Worm (Caenorhabditis elegans) whole organism, L2 larva: ENCODE measurements around the gene fkb-1.
A peak's percentile ranks its signal among the peaks of the same experiment; 100 is the strongest.

ENCODE experiments used
- C34F6.9 ChIP-seq: fragments of 150-350 bp; optimal IDR thresholded peaks from 2 replicates; lab custom pipeline; 2014; ENCODE audit warnings: missing biosample characterization, missing genetic modification characterization
- F13H6.1 ChIP-seq: sonication (generic microtip); optimal IDR thresholded peaks from 2 replicates; lab custom pipeline; 2016; ENCODE audit warnings: missing genetic modification characterization, missing compliant biosample characterization
- R02D3.7 ChIP-seq: fragments of 150-350 bp; optimal IDR thresholded peaks from 2 replicates; lab custom pipeline; 2014; ENCODE audit warnings: missing biosample characterization, missing genetic modification characterization
- Y55F3AM.14 ChIP-seq: fragments of 200-800 bp; sonication (Bioruptor generic); optimal IDR thresholded peaks from 2 replicates; lab custom pipeline; 2018; ENCODE audit warnings: mild to moderate bottlenecking, missing genetic modification characterization, missing compliant biosample characterization
- alr-1 ChIP-seq: fragments of 150-350 bp; optimal IDR thresholded peaks from 2 replicates; lab custom pipeline; 2014; ENCODE audit warnings: missing biosample characterization, missing genetic modification characterization
- aly-2 ChIP-seq: fragments of 150-350 bp; optimal IDR thresholded peaks from 2 replicates; lab custom pipeline; 2014; ENCODE audit warnings: missing biosample characterization, missing genetic modification characterization
- ama-1 ChIP-seq: fragments of 150-350 bp; optimal IDR thresholded peaks from 2 replicates; lab custom pipeline; 2018; ENCODE audit warnings: inconsistent platforms
- blmp-1 ChIP-seq: sonication (generic microtip); optimal IDR thresholded peaks from 2 replicates; lab custom pipeline; 2017; ENCODE audit warnings: missing genetic modification characterization, mild to moderate bottlenecking, missing compliant biosample characterization, antibody characterized with exemption, moderate library complexity; ENCODE audit not compliant: insufficient read depth
- ceh-16 ChIP-seq: fragments of 150-350 bp; optimal IDR thresholded peaks from 2 replicates; lab custom pipeline; 2014; ENCODE audit warnings: missing biosample characterization, missing genetic modification characterization
- ceh-82 ChIP-seq: fragments of 150-350 bp; optimal IDR thresholded peaks from 2 replicates; lab custom pipeline; 2014; ENCODE audit warnings: missing biosample characterization, missing genetic modification characterization
- crh-2 ChIP-seq: sonication (generic microtip); optimal IDR thresholded peaks from 2 replicates; lab custom pipeline; 2017; ENCODE audit warnings: missing biosample characterization, missing genetic modification characterization
- dmd-4 ChIP-seq: sonication (generic microtip); optimal IDR thresholded peaks from 2 replicates; lab custom pipeline; 2017; ENCODE audit warnings: missing biosample characterization, missing genetic modification characterization
- egl-27 ChIP-seq: sonication (generic microtip); optimal IDR thresholded peaks from 3 replicates; lab custom pipeline; 2017; ENCODE audit warnings: missing biosample characterization, missing genetic modification reagents, missing genetic modification characterization
- elt-3 ChIP-seq: sonication (generic microtip); optimal IDR thresholded peaks from 2 replicates; lab custom pipeline; 2017; ENCODE audit warnings: missing biosample characterization, missing genetic modification characterization
- fos-1 ChIP-seq: fragments of 150-350 bp; optimal IDR thresholded peaks from 2 replicates; lab custom pipeline; 2014; ENCODE audit warnings: missing biosample characterization, missing genetic modification characterization
- gmeb-1 ChIP-seq: fragments of 150-350 bp; optimal IDR thresholded peaks from 2 replicates; lab custom pipeline; 2014; ENCODE audit warnings: missing biosample characterization, missing genetic modification characterization
- lin-11 ChIP-seq: fragments of 150-350 bp; sonication (generic microtip); optimal IDR thresholded peaks from 2 replicates; lab custom pipeline; 2014; ENCODE audit warnings: missing biosample characterization, missing genetic modification characterization, inconsistent platforms, mixed read lengths
- lin-13 ChIP-seq: fragments of 150-350 bp; optimal IDR thresholded peaks from 2 replicates; lab custom pipeline; 2014; ENCODE audit warnings: missing biosample characterization, missing genetic modification reagents, missing genetic modification characterization
- lin-39 ChIP-seq: fragments of 150-350 bp; optimal IDR thresholded peaks from 2 replicates; lab custom pipeline; 2014; ENCODE audit warnings: missing biosample characterization, missing genetic modification reagents, missing genetic modification characterization
- lsy-2 ChIP-seq, 2 experiments: fragments of 150-350 bp in 1 of 2; sonication (generic microtip) in 1 of 2; optimal IDR thresholded peaks; 2 replicates each; lab custom pipeline; 2014 to 2017; ENCODE audit warnings: missing biosample characterization in 2 of 2, missing genetic modification characterization in 2 of 2
- mab-5 ChIP-seq: fragments of 150-350 bp; optimal IDR thresholded peaks from 2 replicates; lab custom pipeline; 2014; ENCODE audit warnings: missing biosample characterization, missing genetic modification characterization
- mbf-1 ChIP-seq: sonication (generic microtip); optimal IDR thresholded peaks from 2 replicates; lab custom pipeline; 2017; ENCODE audit warnings: missing biosample characterization, missing genetic modification characterization
- mdl-1 ChIP-seq, 2 experiments: fragments of 150-350 bp in 1 of 2; sonication (generic microtip) in 1 of 2; optimal IDR thresholded peaks; 2 replicates each; lab custom pipeline; 2017; ENCODE audit warnings: missing biosample characterization in 2 of 2, missing genetic modification characterization in 2 of 2
- nhr-10 ChIP-seq: sonication (generic microtip); optimal IDR thresholded peaks from 2 replicates; lab custom pipeline; 2017; ENCODE audit warnings: missing biosample characterization, missing genetic modification characterization
- nhr-11 ChIP-seq: fragments of 150-350 bp; optimal IDR thresholded peaks from 2 replicates; lab custom pipeline; 2014; ENCODE audit warnings: missing biosample characterization, missing genetic modification characterization
- nhr-12 ChIP-seq: fragments of 150-350 bp; optimal IDR thresholded peaks from 2 replicates; lab custom pipeline; 2014; ENCODE audit warnings: missing biosample characterization, missing genetic modification characterization
- nhr-129 ChIP-seq: fragments of 150-350 bp; optimal IDR thresholded peaks from 2 replicates; lab custom pipeline; 2014; ENCODE audit warnings: missing biosample characterization, missing genetic modification characterization
- nhr-21 ChIP-seq: fragments of 150-350 bp; optimal IDR thresholded peaks from 2 replicates; lab custom pipeline; 2014; ENCODE audit warnings: missing biosample characterization, missing genetic modification characterization
- nhr-237 ChIP-seq: fragments of 150-350 bp; optimal IDR thresholded peaks from 2 replicates; lab custom pipeline; 2014; ENCODE audit warnings: missing biosample characterization, missing genetic modification characterization
- nhr-25 ChIP-seq: fragments of 150-350 bp; sonication (generic microtip); optimal IDR thresholded peaks from 3 replicates; lab custom pipeline; 2014; ENCODE audit warnings: missing biosample characterization, missing genetic modification characterization
- nhr-6 ChIP-seq: fragments of 150-350 bp; optimal IDR thresholded peaks from 2 replicates; lab custom pipeline; 2014; ENCODE audit warnings: missing biosample characterization, missing genetic modification characterization
- nhr-77 ChIP-seq: fragments of 150-350 bp; optimal IDR thresholded peaks from 2 replicates; lab custom pipeline; 2014; ENCODE audit warnings: missing biosample characterization, missing genetic modification characterization
- peb-1 ChIP-seq: fragments of 150-350 bp; optimal IDR thresholded peaks from 2 replicates; lab custom pipeline; 2014; ENCODE audit warnings: missing biosample characterization, missing genetic modification characterization
- sem-4 ChIP-seq: fragments of 150-350 bp; optimal IDR thresholded peaks from 2 replicates; lab custom pipeline; 2014; ENCODE audit warnings: missing biosample characterization, missing genetic modification reagents, missing genetic modification characterization
- sma-3 ChIP-seq: sonication (generic microtip); optimal IDR thresholded peaks from 2 replicates; lab custom pipeline; 2016; ENCODE audit warnings: missing genetic modification reagents, missing genetic modification characterization, missing compliant biosample characterization
- sma-9 ChIP-seq, 2 experiments: fragments of 150-350 bp in 1 of 2; sonication (generic microtip) in 1 of 2; optimal IDR thresholded peaks; 2 replicates each; lab custom pipeline; 2014 to 2016; ENCODE audit warnings: missing genetic modification characterization in 2 of 2, mild to moderate bottlenecking in 1 of 2, missing biosample characterization in 1 of 2, missing compliant biosample characterization in 1 of 2, missing genetic modification reagents in 1 of 2, moderate library complexity in 1 of 2
- snpc-4 ChIP-seq: fragments of 150-350 bp; optimal IDR thresholded peaks from 2 replicates; lab custom pipeline; 2014; ENCODE audit warnings: missing biosample characterization, missing genetic modification characterization
- unc-39 ChIP-seq: fragments of 150-350 bp; optimal IDR thresholded peaks from 2 replicates; lab custom pipeline; 2014; ENCODE audit warnings: missing biosample characterization, missing genetic modification characterization
- unc-55 ChIP-seq: fragments of 150-350 bp; sonication (generic microtip); optimal IDR thresholded peaks from 3 replicates; lab custom pipeline; 2014; ENCODE audit warnings: missing biosample characterization, missing genetic modification reagents, missing genetic modification characterization
- unc-62 ChIP-seq: fragments of 150-350 bp; optimal IDR thresholded peaks from 2 replicates; lab custom pipeline; 2014; ENCODE audit warnings: missing biosample characterization, missing genetic modification reagents, missing genetic modification characterization
- zag-1 ChIP-seq: fragments of 150-350 bp; optimal IDR thresholded peaks from 2 replicates; lab custom pipeline; 2014; ENCODE audit warnings: missing biosample characterization, missing genetic modification characterization
- ztf-1 ChIP-seq: fragments of 200-800 bp; sonication (Bioruptor generic); conservative IDR thresholded peaks from 2 replicates; pipeline ENCODE4 v1.3.6; 2022; ENCODE audit warnings: missing genetic modification characterization, missing compliant biosample characterization
- ztf-11 ChIP-seq: sonication (generic microtip); optimal IDR thresholded peaks from 2 replicates; lab custom pipeline; 2017; ENCODE audit warnings: missing biosample characterization, missing genetic modification characterization
- ztf-4 ChIP-seq: fragments of 150-350 bp; optimal IDR thresholded peaks from 2 replicates; lab custom pipeline; 2014; ENCODE audit warnings: missing biosample characterization, missing genetic modification characterization

Gene fkb-1

DNA sequence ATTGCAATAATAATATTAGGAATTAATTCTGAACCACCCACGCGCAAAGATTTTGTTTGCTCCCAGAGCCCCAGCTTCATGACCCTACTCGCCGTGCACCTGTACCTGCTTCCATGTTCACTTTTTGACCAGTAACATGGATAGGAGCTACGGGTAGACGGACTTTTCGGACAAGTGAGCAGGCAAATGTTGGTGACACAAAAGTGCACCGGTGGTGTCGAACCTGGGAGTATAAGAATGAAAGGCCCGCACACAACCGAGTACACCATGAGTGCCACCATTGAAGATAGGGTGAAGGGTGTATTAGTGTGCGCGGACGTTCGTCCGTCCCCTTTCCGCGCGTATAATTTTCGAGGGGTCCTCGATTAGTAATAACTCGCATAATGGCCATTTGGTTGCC, 10.4 kb upstream of the fkb-1 start:
- TF ChIP-seq nhr-237 (tag; lab: Kevin White, UChicago) (no peak), ztf-4 (tag; lab: Kevin White, UChicago) (no peak), nhr-12 (tag; lab: Kevin White, UChicago) (no peak), nhr-77 (tag; lab: Kevin White, UChicago) (no peak), nhr-6 (tag; lab: Kevin White, UChicago) (no peak), snpc-4 (tag; lab: Kevin White, UChicago) (no peak), ztf-11 (no peak), nhr-129 (tag; lab: Kevin White, UChicago) (no peak), nhr-25 (tag; lab: Kevin White, UChicago) (no peak), ceh-82 (tag; lab: Kevin White, UChicago) (no peak), sem-4 (tag; lab: Kevin White, UChicago) (no peak), blmp-1 (no peak), F13H6.1 (tag; lab: Kevin White, UChicago) (no peak), lin-39 (tag; lab: Kevin White, UChicago) (no peak), mbf-1 (tag; lab: Kevin White, UChicago) (no peak), aly-2 (tag; lab: Kevin White, UChicago) (no peak), Y55F3AM.14 (GFP tag; lab: Kevin White, UChicago) (peak; percentile 71), nhr-11 (no peak), fos-1 (no peak), nhr-10 (no peak), ama-1 (no peak), mab-5 (tag; lab: Kevin White, UChicago) (no peak), alr-1 (tag; lab: Kevin White, UChicago) (no peak), ztf-1 (GFP tag; lab: Robert Waterston, UW) (0 out of 2 replicates have a peak, but pooled peaks have one; percentile 28), sma-3 (GFP tag; lab: Kevin White, UChicago) (no peak), egl-27 (tag; lab: Kevin White, UChicago) (no peak), lin-13 (GFP tag; lab: Kevin White, UChicago) (no peak), dmd-4 (tag; lab: Kevin White, UChicago) (no peak), zag-1 (tag; lab: Kevin White, UChicago) (peak; percentile 34), mdl-1 (tag; optimal IDR thresholded peaks at IDR 0.05; lab: Kevin White, UChicago) (no peak), lin-11 (tag; lab: Kevin White, UChicago) (no peak), ceh-16 (no peak), sma-9 (GFP tag; optimal IDR thresholded peaks at IDR 0.05; lab: Kevin White, UChicago) (peak; percentile 29), sma-9 (tag; optimal IDR thresholded peaks at IDR 0.05; lab: Kevin White, UChicago) (no peak)

- TF ChIP-seq unc-62 (GFP tag; lab: Kevin White, UChicago) = no peak
- peak; percentile 48 for TF ChIP-seq ztf-4 (tag; lab: Kevin White, UChicago)
- no peak for TF ChIP-seq ama-1
- peak in 1 of 2 experiments; percentile 58 for TF ChIP-seq lsy-2 (tag; optimal IDR thresholded peaks at IDR 0.05; lab: Kevin White, UChicago)
- peak; percentile 22 for TF ChIP-seq crh-2 (tag; lab: Kevin White, UChicago)
- no peak for TF ChIP-seq peb-1 (tag; lab: Kevin White, UChicago)
- TF ChIP-seq nhr-129 (tag; lab: Kevin White, UChicago) = peak; percentile 46
- TF ChIP-seq unc-55 (GFP tag; lab: Kevin White, UChicago) = peak; percentile 40
- no peak for TF ChIP-seq nhr-6 (tag; lab: Kevin White, UChicago)
- no peak for TF ChIP-seq egl-27 (tag; lab: Kevin White, UChicago)
- TF ChIP-seq snpc-4 (tag; lab: Kevin White, UChicago) = no peak
- TF ChIP-seq C34F6.9 (tag; lab: Kevin White, UChicago) = peak; percentile 63
- TF ChIP-seq sma-9 (GFP tag; optimal IDR thresholded peaks at IDR 0.05; lab: Kevin White, UChicago) = peak; percentile 27
- no peak for TF ChIP-seq sma-9 (tag; optimal IDR thresholded peaks at IDR 0.05; lab: Kevin White, UChicago)
- TF ChIP-seq, all 48 proteins: peak for 7
Observed at ce11 chrIV:11026648-11027047, 9.7 kb upstream of the fkb-1 start.

- peak; percentile 87 for TF ChIP-seq unc-55 (GFP tag; lab: Kevin White, UChicago)
- TF ChIP-seq zag-1 (tag; lab: Kevin White, UChicago) = peak; percentile 94
- no peak for TF ChIP-seq ceh-82 (tag; lab: Kevin White, UChicago)
- TF ChIP-seq aly-2 (tag; lab: Kevin White, UChicago) = no peak
- TF ChIP-seq blmp-1 = peak; percentile 30
- peak; percentile 53 for TF ChIP-seq Y55F3AM.14 (GFP tag; lab: Kevin White, UChicago)
- peak; percentile 92 for TF ChIP-seq fos-1
- peak; percentile 89 for TF ChIP-seq sem-4 (tag; lab: Kevin White, UChicago)
- no peak for TF ChIP-seq nhr-77 (tag; lab: Kevin White, UChicago)
- no peak for TF ChIP-seq nhr-10
- TF ChIP-seq ztf-4 (tag; lab: Kevin White, UChicago) = peak; percentile 75
- TF ChIP-seq alr-1 (tag; lab: Kevin White, UChicago) = no peak
- TF ChIP-seq unc-39 (tag; lab: Kevin White, UChicago) = no peak
- peak; percentile 84 for TF ChIP-seq egl-27 (tag; lab: Kevin White, UChicago)
- TF ChIP-seq mdl-1 (tag; optimal IDR thresholded peaks at IDR 0.05; lab: Kevin White, UChicago) = peak; percentile 13 to 47
- no peak for TF ChIP-seq ztf-11
- no peak for TF ChIP-seq ceh-16
- no peak for TF ChIP-seq dmd-4 (tag; lab: Kevin White, UChicago)
- TF ChIP-seq elt-3 (tag; lab: Kevin White, UChicago) = no peak
- TF ChIP-seq sma-3 (GFP tag; lab: Kevin White, UChicago) = peak; percentile 89
- TF ChIP-seq nhr-6 (tag; lab: Kevin White, UChicago) = peak; percentile 80
- peak; percentile 95 for TF ChIP-seq nhr-129 (tag; lab: Kevin White, UChicago)
- peak; percentile 70 for TF ChIP-seq peb-1 (tag; lab: Kevin White, UChicago)
- peak; percentile 69 for TF ChIP-seq nhr-21 (tag; lab: Kevin White, UChicago)
- TF ChIP-seq lsy-2 (tag; optimal IDR thresholded peaks at IDR 0.05; lab: Kevin White, UChicago) = peak; percentile 57 to 90
- no peak for TF ChIP-seq mbf-1 (tag; lab: Kevin White, UChicago)
- TF ChIP-seq unc-62 (GFP tag; lab: Kevin White, UChicago) = peak; percentile 2
- TF ChIP-seq lin-11 (tag; lab: Kevin White, UChicago) = peak; percentile 58
- peak; percentile 97 for TF ChIP-seq ama-1
- TF ChIP-seq R02D3.7 (tag; lab: Kevin White, UChicago) = no peak
- TF ChIP-seq gmeb-1 (tag; lab: Kevin White, UChicago) = peak; percentile 53
- no peak for TF ChIP-seq nhr-237 (tag; lab: Kevin White, UChicago)
Observed at ce11 chrIV:11027560-11027959, 8.8 kb upstream of the fkb-1 start.
